Fruit fly (Drosophila melanogaster): Measurements from ENCODE around the gene CG42537.
A peak's percentile ranks its signal among the peaks of the same experiment; 100 is the strongest.

The CG42537 gene

dm6 chr3R:6352893-6353623, 24.5 kb upstream of the CG42537 start (continued):
- 0 out of 3 replicates have a peak, but pooled peaks have one; percentile 9 for TF ChIP-seq otp (GFP tag; IDR thresholded peaks at IDR 0.05)
- no peak for TF ChIP-seq Fer2 (tag; optimal IDR thresholded peaks at IDR 0.05)
- no peak for TF ChIP-seq CG7372 (GFP tag; IDR thresholded peaks at IDR 0.05)
- TF ChIP-seq CG5245 (GFP tag; optimal IDR thresholded peaks at IDR 0.05), result no peak
- TF ChIP-seq ham (GFP tag; IDR thresholded peaks at IDR 0.05), result no peak
- no peak for TF ChIP-seq CG7928 (GFP tag; optimal IDR thresholded peaks at IDR 0.05)
- no peak for TF ChIP-seq rib (GFP tag; IDR thresholded peaks at IDR 0.05)
- TF ChIP-seq CG6689 (GFP tag; IDR thresholded peaks at IDR 0.05), result peak; percentile 39; the same call in 1 of the 2 replicates
- no peak for TF ChIP-seq CG18476 (GFP tag; optimal IDR thresholded peaks at IDR 0.05)
- no peak for TF ChIP-seq Eip74EF (GFP tag; optimal IDR thresholded peaks at IDR 0.05)
- peak; percentile 20 for TF ChIP-seq HHEX (GFP tag; optimal IDR thresholded peaks at IDR 0.05)
- TF ChIP-seq pum (GFP tag; optimal IDR thresholded peaks at IDR 0.05), result no peak
- TF ChIP-seq h (optimal IDR thresholded peaks at IDR 0.05), result no peak
- TF ChIP-seq peb (GFP tag; IDR thresholded peaks at IDR 0.05), result no peak
- TF ChIP-seq run (tag; optimal IDR thresholded peaks at IDR 0.05), result peak; percentile 17
- peak; percentile 29; the same call in 1 of the 2 replicates for TF ChIP-seq CG31441 (GFP tag; IDR thresholded peaks at IDR 0.05)
- no peak for TF ChIP-seq CG14014 (GFP tag; IDR thresholded peaks at IDR 0.05)
- peak; percentile 44 for TF ChIP-seq CG15269 (tag; optimal IDR thresholded peaks at IDR 0.05)
- TF ChIP-seq CG33557 (GFP tag; optimal IDR thresholded peaks at IDR 0.05), result no peak
- TF ChIP-seq CG10565 (GFP tag; optimal IDR thresholded peaks at IDR 0.05), result no peak
- no peak for TF ChIP-seq her (GFP tag; optimal IDR thresholded peaks at IDR 0.05)
- no peak for TF ChIP-seq CG6791 (GFP tag; IDR thresholded peaks at IDR 0.05; ENCODE audit: partially characterized antibody)
- no peak for TF ChIP-seq Dp (GFP tag; optimal IDR thresholded peaks at IDR 0.05)
- no peak for TF ChIP-seq CG34224 (GFP tag; IDR thresholded peaks at IDR 0.05; ENCODE audit: partially characterized antibody)
- TF ChIP-seq Doc2 (GFP tag; IDR thresholded peaks at IDR 0.05), result no peak
- no peak for TF ChIP-seq CG32532 (GFP tag; IDR thresholded peaks at IDR 0.05)
- no peak for TF ChIP-seq sd (tag; optimal IDR thresholded peaks at IDR 0.05)
- no peak for TF ChIP-seq HmgZ (tag; optimal IDR thresholded peaks at IDR 0.05)
- TF ChIP-seq CG17385 (GFP tag; optimal IDR thresholded peaks at IDR 0.05), result peak; percentile 7
- no peak for TF ChIP-seq cad (GFP tag; optimal IDR thresholded peaks at IDR 0.05)
- TF ChIP-seq D19A (tag; optimal IDR thresholded peaks at IDR 0.05), result peak; percentile 1
- TF ChIP-seq CG6854 (GFP tag; optimal IDR thresholded peaks at IDR 0.05), result no peak
- TF ChIP-seq tll (GFP tag; optimal IDR thresholded peaks at IDR 0.05), result no peak
- TF ChIP-seq HLH4C (GFP tag; IDR thresholded peaks at IDR 0.05; ENCODE audit: partially characterized antibody), result no peak
- TF ChIP-seq Lim3 (GFP tag; IDR thresholded peaks at IDR 0.05), result no peak
- TF ChIP-seq Hand (GFP tag; optimal IDR thresholded peaks at IDR 0.05), result no peak
- no peak for TF ChIP-seq CG16813 (GFP tag; IDR thresholded peaks at IDR 0.05; ENCODE audit: partially characterized antibody)
- no peak for TF ChIP-seq usp (GFP tag; optimal IDR thresholded peaks at IDR 0.05)
- peak; percentile 17 for TF ChIP-seq CG14710 (tag; optimal IDR thresholded peaks at IDR 0.05)
- TF ChIP-seq CG12104 (GFP tag; optimal IDR thresholded peaks at IDR 0.05), result peak; percentile 13
- TF ChIP-seq stwl (tag; optimal IDR thresholded peaks at IDR 0.05), result no peak
- TF ChIP-seq Sox102F (GFP tag; optimal IDR thresholded peaks at IDR 0.05), result peak; percentile 54
- peak; percentile 49 for TF ChIP-seq nmo (GFP tag; optimal IDR thresholded peaks at IDR 0.05)
- no peak for TF ChIP-seq CG10959 (GFP tag; IDR thresholded peaks at IDR 0.05)
- TF ChIP-seq sim (GFP tag; IDR thresholded peaks at IDR 0.05), result no peak
- peak; percentile 4 for TF ChIP-seq Fer3 (tag; optimal IDR thresholded peaks at IDR 0.05)
- TF ChIP-seq chinmo (GFP tag; IDR thresholded peaks at IDR 0.05; ENCODE audit: partially characterized antibody), result peak; percentile 76; the same call in 1 of the 4 replicates
- no peak for TF ChIP-seq CG12769 (tag; optimal IDR thresholded peaks at IDR 0.05)
- TF ChIP-seq gt (GFP tag; IDR thresholded peaks at IDR 0.05), result no peak

Measured in whole organism, embryonic.